Worm (Caenorhabditis elegans) whole organism, young adult: ENCODE results near the gene ver-4.

Experiments used
- B0019.2 ChIP-seq: fragments of 200-800 bp; sonication (Bioruptor generic); conservative IDR thresholded peaks from 2 replicates; pipeline ENCODE4 v1.3.6; 2022; ENCODE audit warnings: missing genetic modification reagents, missing genetic modification characterization, missing compliant biosample characterization
- C06A6.2 ChIP-seq: fragments of 200-800 bp; sonication (Bioruptor generic); conservative IDR thresholded peaks from 2 replicates; pipeline ENCODE4 v1.3.6; 2022; ENCODE audit warnings: missing genetic modification characterization, missing compliant biosample characterization
- D2030.7 ChIP-seq: fragments of 200-800 bp; sonication (Bioruptor generic); IDR thresholded peaks from 2 replicates; pipeline ENCODE4 v1.3.6; 2022; ENCODE audit warnings: missing genetic modification reagents, missing genetic modification characterization, missing compliant biosample characterization
- F10E7.11 ChIP-seq: sonication (generic microtip); optimal IDR thresholded peaks from 2 replicates; lab custom pipeline; 2017; ENCODE audit warnings: mild to moderate bottlenecking, missing genetic modification characterization, moderate library complexity, missing compliant biosample characterization
- F22D6.2 ChIP-seq: sonication (generic microtip); optimal IDR thresholded peaks from 2 replicates; lab custom pipeline; 2016; ENCODE audit warnings: mild to moderate bottlenecking, missing genetic modification characterization, missing compliant biosample characterization
- F37B4.10 ChIP-seq: fragments of 200-800 bp; sonication (Bioruptor generic); IDR thresholded peaks from 2 replicates; pipeline ENCODE4 v1.3.6; 2022; ENCODE audit warnings: missing genetic modification characterization, missing compliant biosample characterization
- F39B2.1 ChIP-seq: fragments of 200-800 bp; sonication (Bioruptor generic); IDR thresholded peaks from 2 replicates; pipeline ENCODE4 v1.3.6; 2022; ENCODE audit warnings: missing genetic modification reagents, missing genetic modification characterization, missing compliant biosample characterization
- T07F8.4 ChIP-seq: sonication (generic microtip); optimal IDR thresholded peaks from 2 replicates; lab custom pipeline; 2016; ENCODE audit warnings: mild to moderate bottlenecking, missing genetic modification characterization, moderate library complexity, missing compliant biosample characterization
- Y53F4B.3 ChIP-seq: fragments of 200-800 bp; sonication (Bioruptor generic); IDR thresholded peaks from 2 replicates; pipeline ENCODE4 v1.3.6; 2022; ENCODE audit warnings: missing genetic modification reagents, missing genetic modification characterization, missing compliant biosample characterization
- Y53G8AR.9 ChIP-seq: fragments of 200-800 bp; sonication (Bioruptor generic); conservative IDR thresholded peaks from 2 replicates; pipeline ENCODE4 v1.3.6; 2022; ENCODE audit warnings: missing genetic modification reagents, missing genetic modification characterization, missing compliant biosample characterization
- Y79H2A.3 ChIP-seq: fragments of 200-800 bp; sonication (Bioruptor generic); conservative IDR thresholded peaks from 2 replicates; pipeline ENCODE4 v1.3.6; 2022; ENCODE audit warnings: missing genetic modification reagents, missing genetic modification characterization, missing compliant biosample characterization
- aptf-3 ChIP-seq: fragments of 200-800 bp; sonication (Bioruptor generic); IDR thresholded peaks from 2 replicates; pipeline ENCODE4 v1.3.6; 2022; ENCODE audit warnings: missing genetic modification characterization, missing compliant biosample characterization
- bed-2 ChIP-seq: fragments of 200-800 bp; sonication (Bioruptor generic); IDR thresholded peaks from 2 replicates; pipeline ENCODE4 v1.3.6; 2022; ENCODE audit warnings: missing genetic modification reagents, missing genetic modification characterization, missing compliant biosample characterization
- ceh-79 ChIP-seq: sonication (generic microtip); optimal IDR thresholded peaks from 2 replicates; lab custom pipeline; 2017; ENCODE audit warnings: mild to moderate bottlenecking, missing genetic modification characterization, missing compliant biosample characterization
- dpff-1 ChIP-seq: sonication (generic microtip); optimal IDR thresholded peaks from 2 replicates; lab custom pipeline; 2017; ENCODE audit warnings: mild to moderate bottlenecking, missing genetic modification characterization, missing compliant biosample characterization
- efl-1 ChIP-seq: fragments of 150-350 bp; optimal IDR thresholded peaks from 2 replicates; lab custom pipeline; 2014; ENCODE audit warnings: missing biosample characterization, missing genetic modification reagents, missing genetic modification characterization
- egrh-3 ChIP-seq: fragments of 200-800 bp; sonication (Bioruptor generic); IDR thresholded peaks from 2 replicates; pipeline ENCODE4 v1.3.6; 2022; ENCODE audit warnings: missing genetic modification reagents, missing genetic modification characterization, missing compliant biosample characterization
- ets-4 ChIP-seq: fragments of 200-800 bp; sonication (Bioruptor generic); optimal IDR thresholded peaks from 2 replicates; lab custom pipeline; 2018; ENCODE audit warnings: mild to moderate bottlenecking, missing genetic modification characterization, missing compliant biosample characterization
- hlh-26 ChIP-seq: fragments of 200-800 bp; sonication (Bioruptor generic); conservative IDR thresholded peaks from 2 replicates; pipeline ENCODE4 v1.3.6; 2022; ENCODE audit warnings: missing genetic modification reagents, missing genetic modification characterization, missing compliant biosample characterization
- hmg-1.2 ChIP-seq: fragments of 200-800 bp; sonication (Bioruptor generic); IDR thresholded peaks from 2 replicates; pipeline ENCODE4 v1.3.6; 2022; ENCODE audit warnings: missing genetic modification reagents, missing genetic modification characterization, missing compliant biosample characterization
- hsf-1 ChIP-seq: fragments of 200-800 bp; sonication (Bioruptor generic); IDR thresholded peaks from 2 replicates; pipeline ENCODE4 v1.3.6; 2022; ENCODE audit warnings: missing genetic modification reagents, missing genetic modification characterization, missing compliant biosample characterization
- lin-26 ChIP-seq: fragments of 200-800 bp; sonication (Bioruptor generic); IDR thresholded peaks from 2 replicates; pipeline ENCODE4 v1.3.6; 2022; ENCODE audit warnings: missing genetic modification reagents, missing genetic modification characterization, missing compliant biosample characterization
- lir-1 ChIP-seq: fragments of 200-800 bp; sonication (Bioruptor generic); conservative IDR thresholded peaks from 2 replicates; pipeline ENCODE4 v1.3.6; 2022; ENCODE audit warnings: missing genetic modification reagents, missing genetic modification characterization, missing compliant biosample characterization
- madf-10 ChIP-seq: sonication (generic microtip); optimal IDR thresholded peaks from 2 replicates; lab custom pipeline; 2016; ENCODE audit warnings: mild to moderate bottlenecking, missing genetic modification characterization, missing compliant biosample characterization
- madf-3 ChIP-seq: fragments of 200-800 bp; sonication (Bioruptor generic); IDR thresholded peaks from 2 replicates; pipeline ENCODE4 v1.3.6; 2022; ENCODE audit warnings: missing genetic modification reagents, missing genetic modification characterization, missing compliant biosample characterization
- mcd-1 ChIP-seq: fragments of 200-800 bp; sonication (Bioruptor generic); IDR thresholded peaks from 2 replicates; pipeline ENCODE4 v1.3.6; 2022; ENCODE audit warnings: missing genetic modification reagents, missing genetic modification characterization, missing compliant biosample characterization
- mel-28 ChIP-seq: sonication (generic microtip); optimal IDR thresholded peaks from 2 replicates; lab custom pipeline; 2016; ENCODE audit warnings: borderline replicate concordance, mild to moderate bottlenecking, missing genetic modification characterization, missing compliant biosample characterization
- nfya-1 ChIP-seq: sonication (generic microtip); optimal IDR thresholded peaks from 2 replicates; lab custom pipeline; 2017; ENCODE audit warnings: antibody characterized with exemption, missing compliant biosample characterization, missing genetic modification characterization, borderline replicate concordance; ENCODE audit not compliant: insufficient read depth
- nhr-27 ChIP-seq: fragments of 200-800 bp; sonication (Bioruptor generic); optimal IDR thresholded peaks from 2 replicates; lab custom pipeline; 2018; ENCODE audit warnings: mild to moderate bottlenecking, missing genetic modification characterization, moderate library complexity, missing compliant biosample characterization
- pbrm-1 ChIP-seq: fragments of 200-800 bp; sonication (Bioruptor generic); IDR thresholded peaks from 2 replicates; pipeline ENCODE4 v1.3.6; 2022; ENCODE audit warnings: missing genetic modification reagents, missing genetic modification characterization, missing compliant biosample characterization
- pha-4 ChIP-seq: fragments of 150-350 bp; sonication (generic microtip); optimal IDR thresholded peaks from 2 replicates; lab custom pipeline; 2014; ENCODE audit warnings: missing biosample characterization, missing genetic modification reagents, missing genetic modification characterization
- snpc-1.1 ChIP-seq: sonication (generic microtip); optimal IDR thresholded peaks from 2 replicates; lab custom pipeline; 2017; ENCODE audit warnings: missing genetic modification characterization, mild to moderate bottlenecking, missing compliant biosample characterization, antibody characterized with exemption, moderate library complexity, missing genotype, missing genetic modification reagents; ENCODE audit not compliant: insufficient read depth
- somi-1 ChIP-seq: fragments of 200-800 bp; sonication (Bioruptor generic); optimal IDR thresholded peaks from 2 replicates; lab custom pipeline; 2018; ENCODE audit warnings: mild to moderate bottlenecking, missing genetic modification characterization, missing compliant biosample characterization
- sptf-2 ChIP-seq: fragments of 200-800 bp; sonication (Bioruptor generic); optimal IDR thresholded peaks from 2 replicates; lab custom pipeline; 2018; ENCODE audit warnings: mild to moderate bottlenecking, missing genetic modification characterization, missing compliant biosample characterization
- zfh-2 ChIP-seq: fragments of 200-800 bp; sonication (Bioruptor generic); conservative IDR thresholded peaks from 2 replicates; pipeline ENCODE4 v1.3.6; 2022; ENCODE audit warnings: missing genetic modification reagents, missing genetic modification characterization, missing compliant biosample characterization
- ztf-6 ChIP-seq: fragments of 200-800 bp; sonication (Bioruptor generic); IDR thresholded peaks from 2 replicates; pipeline ENCODE4 v1.3.6; 2022; ENCODE audit warnings: missing genetic modification reagents, missing genetic modification characterization, missing compliant biosample characterization

Gene ver-4

ce11 chrX:11032412-11032811 lies 50.3 kb downstream of the ver-4 start:
- TF ChIP-seq mel-28 (tag; lab: Kevin White, UChicago) (no peak), Y53F4B.3 (no peak), hmg-1.2 (GFP tag; lab: Robert Waterston, UW) (no peak), pha-4 (no peak), F39B2.1 (GFP tag; lab: Robert Waterston, UW) (no peak), somi-1 (GFP tag; lab: Kevin White, UChicago) (no peak), ets-4 (GFP tag; lab: Kevin White, UChicago) (no peak), lin-26 (GFP tag; lab: Robert Waterston, UW) (no peak), ztf-6 (GFP tag; lab: Robert Waterston, UW) (no peak), sptf-2 (GFP tag; lab: Kevin White, UChicago) (no peak), lir-1 (GFP tag; lab: Robert Waterston, UW) (no peak), pbrm-1 (GFP tag; lab: Robert Waterston, UW) (no peak), Y79H2A.3 (GFP tag; lab: Robert Waterston, UW) (no peak), snpc-1.1 (tag; lab: Kevin White, UChicago) (no peak), bed-2 (GFP tag; lab: Robert Waterston, UW) (no peak), mcd-1 (GFP tag; lab: Robert Waterston, UW) (no peak), ceh-79 (tag; lab: Kevin White, UChicago) (no peak), hsf-1 (no peak)

- TF ChIP-seq zfh-2 (GFP tag; lab: Robert Waterston, UW) (0 out of 2 replicates have a peak, but pooled peaks have one; percentile 18), nhr-27 (tag; lab: Kevin White, UChicago) (no peak), F37B4.10 (GFP tag; lab: Robert Waterston, UW) (0 out of 2 replicates have a peak, but pooled peaks have one; percentile 47)
Observed at ce11 chrX:11033128-11033951, 51.2 kb downstream of the ver-4 start.

ce11 chrX:11033952-11034287 lies 51.8 kb downstream of the ver-4 start:
- no peak for TF ChIP-seq snpc-1.1 (tag; lab: Kevin White, UChicago)
- no peak for TF ChIP-seq B0019.2 (GFP tag; lab: Robert Waterston, UW)
- no peak for TF ChIP-seq somi-1 (GFP tag; lab: Kevin White, UChicago)
- no peak for TF ChIP-seq D2030.7 (GFP tag; lab: Robert Waterston, UW)
- TF ChIP-seq ets-4 (GFP tag; lab: Kevin White, UChicago) = no peak
- TF ChIP-seq dpff-1 (tag; lab: Kevin White, UChicago) = no peak
- TF ChIP-seq hlh-26 (GFP tag; lab: Robert Waterston, UW) = no peak
- TF ChIP-seq egrh-3 (GFP tag; lab: Robert Waterston, UW) = no peak
- TF ChIP-seq madf-10 (tag; lab: Kevin White, UChicago) = no peak
- no peak for TF ChIP-seq Y53G8AR.9 (GFP tag; lab: Robert Waterston, UW)
- TF ChIP-seq F10E7.11 (tag; lab: Kevin White, UChicago) = no peak
- no peak for TF ChIP-seq efl-1
- no peak for TF ChIP-seq T07F8.4 (tag; lab: Kevin White, UChicago)
- no peak for TF ChIP-seq aptf-3 (GFP tag; lab: Robert Waterston, UW)
- TF ChIP-seq nfya-1 (tag; lab: Kevin White, UChicago) = no peak
- TF ChIP-seq F22D6.2 (tag; lab: Kevin White, UChicago) = no peak
- TF ChIP-seq pbrm-1 (GFP tag; lab: Robert Waterston, UW) = no peak
- TF ChIP-seq C06A6.2 (GFP tag; lab: Robert Waterston, UW) = no peak
- TF ChIP-seq madf-3 (GFP tag; lab: Robert Waterston, UW) = no peak
